Worm (Caenorhabditis elegans): Measurements from ENCODE around the gene trk-1.

Gene trk-1

DNA sequence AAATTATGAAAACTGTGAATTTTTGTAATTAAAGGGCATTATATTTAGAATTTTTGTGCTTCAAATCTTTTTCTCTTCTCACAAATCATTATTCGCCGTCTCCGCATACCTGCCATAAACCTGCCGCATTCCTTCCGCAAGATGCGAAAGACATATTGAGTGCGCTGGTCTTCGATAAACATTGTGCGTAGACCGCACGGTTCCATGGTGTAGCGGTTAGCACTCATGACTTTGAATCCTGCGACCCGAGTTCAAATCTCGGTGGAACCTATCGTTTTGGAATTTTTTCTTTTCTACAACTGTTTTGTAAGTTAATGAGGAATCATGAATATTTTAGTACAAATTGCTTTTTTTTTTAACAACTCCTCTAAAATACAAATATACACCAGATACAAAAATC is 25.3 kb downstream of the trk-1 start (continued):
- TF ChIP-seq F57C9.4 (tag; optimal IDR thresholded peaks at IDR 0.05): no peak
- TF ChIP-seq madf-8 (GFP tag; conservative IDR thresholded peaks at IDR 0.05): no peak
- TF ChIP-seq ceh-40 (GFP tag; IDR thresholded peaks at IDR 0.05): no peak
- no peak for TF ChIP-seq F39B2.1 (GFP tag; IDR thresholded peaks at IDR 0.05)
- TF ChIP-seq C06A6.2 (GFP tag; conservative IDR thresholded peaks at IDR 0.05): no peak
- TF ChIP-seq lsl-1 (GFP tag; optimal IDR thresholded peaks at IDR 0.05): no peak
- no peak for TF ChIP-seq F33H1.4 (GFP tag; IDR thresholded peaks at IDR 0.05)
- TF ChIP-seq madf-6 (GFP tag; IDR thresholded peaks at IDR 0.05): no peak
- no peak for TF ChIP-seq efl-1 (GFP tag; optimal IDR thresholded peaks at IDR 0.05)
- TF ChIP-seq snpc-1.3 (tag; optimal IDR thresholded peaks at IDR 0.05; ENCODE audit: insufficient read depth): peak; percentile 27
- TF ChIP-seq bed-2 (GFP tag; IDR thresholded peaks at IDR 0.05): no peak
- TF ChIP-seq aptf-2 (GFP tag; conservative IDR thresholded peaks at IDR 0.05): no peak
- TF ChIP-seq F52B5.7 (tag; optimal IDR thresholded peaks at IDR 0.05): no peak
- TF ChIP-seq snpc-1.1 (tag; optimal IDR thresholded peaks at IDR 0.05; ENCODE audit: insufficient read depth): no peak
- no peak for TF ChIP-seq hlh-26 (GFP tag; conservative IDR thresholded peaks at IDR 0.05)
- no peak for TF ChIP-seq F49E8.2 (tag; optimal IDR thresholded peaks at IDR 0.05; ENCODE audit: insufficient read depth)
- no peak for TF ChIP-seq snpc-3.4 (tag; optimal IDR thresholded peaks at IDR 0.05)
- TF ChIP-seq unc-130 (GFP tag; optimal IDR thresholded peaks at IDR 0.05): no peak
- no peak for TF ChIP-seq Y67H2A.10 (GFP tag; conservative IDR thresholded peaks at IDR 0.05)
- TF ChIP-seq ceh-79 (tag; optimal IDR thresholded peaks at IDR 0.05): no peak
- TF ChIP-seq Y79H2A.3 (GFP tag; conservative IDR thresholded peaks at IDR 0.05): no peak
- TF ChIP-seq repo-1 (tag; optimal IDR thresholded peaks at IDR 0.05): no peak
- TF ChIP-seq hlh-12 (tag; optimal IDR thresholded peaks at IDR 0.05): no peak
- no peak for TF ChIP-seq nfya-1 (tag; optimal IDR thresholded peaks at IDR 0.05; ENCODE audit: borderline replicate concordance, insufficient read depth)
- TF ChIP-seq dpff-1 (tag; optimal IDR thresholded peaks at IDR 0.05): no peak
- TF ChIP-seq sdz-38 (tag; optimal IDR thresholded peaks at IDR 0.05): no peak
- TF ChIP-seq F55B11.4 (tag; optimal IDR thresholded peaks at IDR 0.05; ENCODE audit: borderline replicate concordance, insufficient read depth): no peak
- TF ChIP-seq ekl-4 (GFP tag; IDR thresholded peaks at IDR 0.05): no peak
- peak; percentile 49 for TF ChIP-seq nhr-90 (tag; optimal IDR thresholded peaks at IDR 0.05)
- no peak for TF ChIP-seq ceh-100 (GFP tag; IDR thresholded peaks at IDR 0.05)
- no peak for TF ChIP-seq B0019.2 (GFP tag; conservative IDR thresholded peaks at IDR 0.05)
- TF ChIP-seq ztf-18 (tag; optimal IDR thresholded peaks at IDR 0.05): peak; percentile 40
- no peak for TF ChIP-seq madf-3 (GFP tag; IDR thresholded peaks at IDR 0.05)
- TF ChIP-seq T07F8.4 (tag; optimal IDR thresholded peaks at IDR 0.05): no peak
- no peak for TF ChIP-seq T26A5.8 (tag; optimal IDR thresholded peaks at IDR 0.05)
- no peak for TF ChIP-seq dpl-1 (GFP tag; optimal IDR thresholded peaks at IDR 0.05)
- TF ChIP-seq mes-4 (tag; optimal IDR thresholded peaks at IDR 0.05): no peak
- TF ChIP-seq B0261.1 (tag; optimal IDR thresholded peaks at IDR 0.05): peak; percentile 83
- TF ChIP-seq ceh-58 (GFP tag; IDR thresholded peaks at IDR 0.05): no peak
- TF ChIP-seq fkh-3 (tag; optimal IDR thresholded peaks at IDR 0.05): no peak
- no peak for TF ChIP-seq nhr-120 (GFP tag; IDR thresholded peaks at IDR 0.05)
- TF ChIP-seq ztf-26 (tag; optimal IDR thresholded peaks at IDR 0.05): no peak
- TF ChIP-seq ztf-28 (GFP tag; IDR thresholded peaks at IDR 0.05): no peak
- no peak for TF ChIP-seq sea-2 (GFP tag; IDR thresholded peaks at IDR 0.05)
- TF ChIP-seq ama-1 (optimal IDR thresholded peaks at IDR 0.05): no peak
- peak in 1 of 2 experiments; percentile 72 for TF ChIP-seq ama-1 (GFP tag; optimal IDR thresholded peaks at IDR 0.05)
- peak; percentile 50 for TF ChIP-seq D2030.7 (GFP tag; IDR thresholded peaks at IDR 0.05)
- no peak for TF ChIP-seq dox-1 (GFP tag; IDR thresholded peaks at IDR 0.05)
- TF ChIP-seq F10E7.11 (tag; optimal IDR thresholded peaks at IDR 0.05): no peak
- TF ChIP-seq F22D6.2 (tag; optimal IDR thresholded peaks at IDR 0.05): no peak
- no peak for TF ChIP-seq unc-62 (GFP tag; optimal IDR thresholded peaks at IDR 0.05)

All from whole organism, young adult.